Fruit fly (Drosophila melanogaster): Measurements from ENCODE around the gene CG33262.

dm6 chr3L:13100438-13100837, 35.6 kb upstream of the CG33262 start:
- no peak for TF ChIP-seq jim (GFP tag; optimal IDR thresholded peaks at IDR 0.05)
- no peak for TF ChIP-seq fru (GFP tag; optimal IDR thresholded peaks at IDR 0.05)
- no peak for TF ChIP-seq br (GFP tag; optimal IDR thresholded peaks at IDR 0.05)
- no peak for TF ChIP-seq CG9705 (GFP tag; optimal IDR thresholded peaks at IDR 0.05)
- no peak for TF ChIP-seq CrebA (GFP tag; optimal IDR thresholded peaks at IDR 0.05; ENCODE audit: borderline replicate concordance)
- TF ChIP-seq dl (GFP tag; optimal IDR thresholded peaks at IDR 0.05; ENCODE audit: insufficient read depth in 1 of 2, partially characterized antibody in 2 of 2) = no peak
- TF ChIP-seq lola (GFP tag; optimal IDR thresholded peaks at IDR 0.05) = no peak
- no peak for TF ChIP-seq ey (GFP tag; optimal IDR thresholded peaks at IDR 0.05)
- TF ChIP-seq woc (GFP tag; optimal IDR thresholded peaks at IDR 0.05) = no peak
- no peak for TF ChIP-seq GATAd (GFP tag; optimal IDR thresholded peaks at IDR 0.05)
- TF ChIP-seq pan (optimal IDR thresholded peaks at IDR 0.05) = no peak
- TF ChIP-seq rgr (GFP tag; optimal IDR thresholded peaks at IDR 0.05) = no peak
- TF ChIP-seq usp (GFP tag; optimal IDR thresholded peaks at IDR 0.05) = no peak
- no peak for TF ChIP-seq Abd-B (GFP tag; optimal IDR thresholded peaks at IDR 0.05)

All from whole organism, wandering third instar larva.